Worm (Caenorhabditis elegans) whole organism, L1 larva: ENCODE results near the gene fbxl-3.

Experiments
- C04F5.9 ChIP-seq: sonication (generic microtip); optimal IDR thresholded peaks from 2 replicates; lab custom pipeline; 2016; ENCODE audit warnings: missing genetic modification characterization, missing compliant biosample characterization
- C16A3.4 ChIP-seq: fragments of 150-350 bp; optimal IDR thresholded peaks from 2 replicates; lab custom pipeline; 2014; ENCODE audit warnings: missing biosample characterization, missing genetic modification characterization
- F16B12.6 ChIP-seq: fragments of 150-350 bp; optimal IDR thresholded peaks from 2 replicates; lab custom pipeline; 2014; ENCODE audit warnings: missing biosample characterization, missing genetic modification characterization
- Y116A8C.19 ChIP-seq: sonication (generic microtip); optimal IDR thresholded peaks from 2 replicates; lab custom pipeline; 2016; ENCODE audit warnings: missing compliant biosample characterization, missing genetic modification characterization, borderline replicate concordance
- aha-1 ChIP-seq: fragments of 150-350 bp; optimal IDR thresholded peaks from 2 replicates; lab custom pipeline; 2014; ENCODE audit warnings: missing biosample characterization, missing genetic modification characterization
- alr-1 ChIP-seq: fragments of 200-800 bp; sonication (Bioruptor generic); optimal IDR thresholded peaks from 2 replicates; lab custom pipeline; 2018; ENCODE audit warnings: borderline replicate concordance, mild to moderate bottlenecking, missing genetic modification characterization, missing compliant biosample characterization
- blmp-1 ChIP-seq: fragments of 150-350 bp; optimal IDR thresholded peaks from 2 replicates; lab custom pipeline; 2014; ENCODE audit warnings: missing biosample characterization, missing genetic modification characterization
- efl-1 ChIP-seq, 4 experiments: fragments of 150-350 bp; optimal IDR thresholded peaks in 3 of 4; peaks in 1 of 4; 1 replicate in 1 of 4; 2 replicates in 3 of 4; lab custom pipeline; 2014; ENCODE audit warnings: missing biosample characterization in 2 of 4, missing genetic modification characterization in 2 of 4, missing genetic modification reagents in 2 of 4
- egl-13 ChIP-seq: sonication (generic microtip); optimal IDR thresholded peaks from 2 replicates; lab custom pipeline; 2016; ENCODE audit warnings: missing genotype, missing genetic modification reagents, missing genetic modification characterization, missing compliant biosample characterization
- egl-27 ChIP-seq, 2 experiments: fragments of 150-350 bp in 1 of 2; sonication (generic microtip); optimal IDR thresholded peaks; 3 replicates each; lab custom pipeline; 2017 to 2018; ENCODE audit warnings: missing biosample characterization in 2 of 2, missing genetic modification characterization in 2 of 2, missing genetic modification reagents in 2 of 2
- elt-3 ChIP-seq, 6 experiments: fragments of 150-350 bp in 1 of 6; sonication (generic microtip); optimal IDR thresholded peaks; 2 replicates each; lab custom pipeline; 2017 to 2018; ENCODE audit warnings: missing biosample characterization in 6 of 6, missing genetic modification characterization in 6 of 6, inconsistent platforms in 1 of 6
- ets-5 ChIP-seq: fragments of 200-800 bp; sonication (Bioruptor generic); IDR thresholded peaks from 2 replicates; pipeline ENCODE4 v1.3.6; 2022; ENCODE audit warnings: missing genetic modification characterization, missing compliant biosample characterization
- fkh-4 ChIP-seq: sonication (generic microtip); optimal IDR thresholded peaks from 2 replicates; lab custom pipeline; 2016; ENCODE audit warnings: missing compliant biosample characterization, missing genetic modification characterization, borderline replicate concordance
- fkh-8 ChIP-seq: sonication (generic microtip); optimal IDR thresholded peaks from 2 replicates; lab custom pipeline; 2016; ENCODE audit warnings: mild to moderate bottlenecking, missing genetic modification characterization, missing compliant biosample characterization
- fos-1 ChIP-seq: fragments of 150-350 bp; optimal IDR thresholded peaks from 2 replicates; lab custom pipeline; 2014; ENCODE audit warnings: missing biosample characterization, missing genetic modification characterization
- hlh-4 ChIP-seq: sonication (generic microtip); optimal IDR thresholded peaks from 2 replicates; lab custom pipeline; 2016; ENCODE audit warnings: mild to moderate bottlenecking, missing genetic modification characterization, missing compliant biosample characterization
- hpl-2 ChIP-seq: fragments of 150-350 bp; optimal IDR thresholded peaks from 2 replicates; lab custom pipeline; 2014; ENCODE audit warnings: missing biosample characterization, missing genetic modification reagents, missing genetic modification characterization
- jun-1 ChIP-seq: fragments of 150-350 bp; optimal IDR thresholded peaks from 2 replicates; lab custom pipeline; 2014; ENCODE audit warnings: missing biosample characterization, missing genetic modification reagents, missing genetic modification characterization
- lin-14 ChIP-seq: fragments of 200-800 bp; sonication (Bioruptor generic); optimal IDR thresholded peaks from 2 replicates; lab custom pipeline; 2018; ENCODE audit warnings: mild to moderate bottlenecking, missing genetic modification characterization, moderate library complexity, missing compliant biosample characterization
- lin-39 ChIP-seq: fragments of 150-350 bp; optimal IDR thresholded peaks from 2 replicates; lab custom pipeline; 2014; ENCODE audit warnings: missing biosample characterization, missing genetic modification reagents, missing genetic modification characterization
- mab-9 ChIP-seq: fragments of 200-800 bp; sonication (Bioruptor generic); IDR thresholded peaks from 2 replicates; pipeline ENCODE4 v1.3.6; 2022; ENCODE audit warnings: missing genetic modification reagents, missing genetic modification characterization, missing compliant biosample characterization
- mef-2 ChIP-seq: fragments of 150-350 bp; optimal IDR thresholded peaks from 2 replicates; lab custom pipeline; 2014; ENCODE audit warnings: missing biosample characterization, missing genetic modification characterization
- mep-1 ChIP-seq: fragments of 150-350 bp; optimal IDR thresholded peaks from 2 replicates; lab custom pipeline; 2014; ENCODE audit warnings: missing biosample characterization, missing genetic modification characterization
- nhr-12 ChIP-seq: sonication (generic microtip); optimal IDR thresholded peaks from 2 replicates; lab custom pipeline; 2017; ENCODE audit warnings: missing biosample characterization, missing genetic modification characterization
- nhr-19 ChIP-seq: fragments of 200-800 bp; sonication (Bioruptor generic); conservative IDR thresholded peaks from 2 replicates; pipeline ENCODE4 v1.3.6; 2022; ENCODE audit warnings: missing genetic modification characterization, missing compliant biosample characterization
- nhr-237 ChIP-seq: fragments of 150-350 bp; optimal IDR thresholded peaks from 2 replicates; lab custom pipeline; 2014; ENCODE audit warnings: missing biosample characterization, missing genetic modification characterization
- nhr-28 ChIP-seq: fragments of 150-350 bp; optimal IDR thresholded peaks from 2 replicates; lab custom pipeline; 2014; ENCODE audit warnings: missing biosample characterization, missing genetic modification characterization
- nhr-71 ChIP-seq: sonication (generic microtip); optimal IDR thresholded peaks from 2 replicates; lab custom pipeline; 2016; ENCODE audit warnings: mild to moderate bottlenecking, missing genetic modification characterization, moderate library complexity, missing compliant biosample characterization
- nhr-85 ChIP-seq: sonication (generic microtip); peaks from one replicate; lab custom pipeline; 2016; ENCODE audit warnings: missing genetic modification characterization, inconsistent platforms, missing compliant biosample characterization
- pax-3 ChIP-seq: fragments of 200-800 bp; sonication (Bioruptor generic); optimal IDR thresholded peaks from 2 replicates; lab custom pipeline; 2018; ENCODE audit warnings: mild to moderate bottlenecking, missing genetic modification characterization, moderate library complexity, missing compliant biosample characterization
- snu-23 ChIP-seq: sonication (generic microtip); optimal IDR thresholded peaks from 2 replicates; lab custom pipeline; 2016; ENCODE audit warnings: missing genetic modification characterization, missing compliant biosample characterization
- sptf-1 ChIP-seq: fragments of 150-350 bp; optimal IDR thresholded peaks from 2 replicates; lab custom pipeline; 2014; ENCODE audit warnings: missing biosample characterization, missing genetic modification characterization
- unc-86 ChIP-seq: sonication (generic microtip); optimal IDR thresholded peaks from 2 replicates; lab custom pipeline; 2016; ENCODE audit warnings: missing genetic modification characterization, missing compliant biosample characterization
- xbp-1 ChIP-seq: sonication (generic microtip); optimal IDR thresholded peaks from 2 replicates; lab custom pipeline; 2016; ENCODE audit warnings: missing genetic modification characterization, missing compliant biosample characterization
- zag-1 ChIP-seq: fragments of 150-350 bp; optimal IDR thresholded peaks from 2 replicates; lab custom pipeline; 2014; ENCODE audit warnings: missing biosample characterization, missing genetic modification characterization
- zip-4 ChIP-seq: fragments of 200-800 bp; sonication (Bioruptor generic); optimal IDR thresholded peaks from 2 replicates; lab custom pipeline; 2018; ENCODE audit warnings: mild to moderate bottlenecking, missing genetic modification characterization, moderate library complexity, missing compliant biosample characterization
- ztf-4 ChIP-seq: fragments of 150-350 bp; optimal IDR thresholded peaks from 2 replicates; lab custom pipeline; 2014; ENCODE audit warnings: missing biosample characterization, missing genetic modification characterization

Gene fbxl-3

ce11 chrII:5417905-5418304 is 19.2 kb upstream of the fbxl-3 start:
- TF ChIP-seq efl-1 (optimal IDR thresholded peaks at IDR 0.05; lab: Kevin White, UChicago), result no peak
- TF ChIP-seq efl-1 (GFP tag; optimal IDR thresholded peaks at IDR 0.05 in 1 of 2; lab: Kevin White, UChicago), result peak in 1 of 2 experiments; percentile 23
- TF ChIP-seq mep-1 (tag; lab: Kevin White, UChicago), result no peak
- TF ChIP-seq xbp-1, result no peak
- TF ChIP-seq, all 84 proteins: peak for 1

ce11 chrII:5416204-5416764 is 17.6 kb upstream of the fbxl-3 start, which contains the start of gene EEED8.2:
Gene EEED8.2 (plus strand): TSS chrII:5416714.
- no peak for TF ChIP-seq egl-27 (tag; optimal IDR thresholded peaks at IDR 0.05; lab: Kevin White, UChicago)
- peak; percentile 14 for TF ChIP-seq blmp-1
- no peak for TF ChIP-seq hlh-4 (tag; lab: Kevin White, UChicago)
- TF ChIP-seq elt-3 (tag; optimal IDR thresholded peaks at IDR 0.05; lab: Kevin White, UChicago), result peak in 1 of 6 experiments; percentile 2

DNA sequence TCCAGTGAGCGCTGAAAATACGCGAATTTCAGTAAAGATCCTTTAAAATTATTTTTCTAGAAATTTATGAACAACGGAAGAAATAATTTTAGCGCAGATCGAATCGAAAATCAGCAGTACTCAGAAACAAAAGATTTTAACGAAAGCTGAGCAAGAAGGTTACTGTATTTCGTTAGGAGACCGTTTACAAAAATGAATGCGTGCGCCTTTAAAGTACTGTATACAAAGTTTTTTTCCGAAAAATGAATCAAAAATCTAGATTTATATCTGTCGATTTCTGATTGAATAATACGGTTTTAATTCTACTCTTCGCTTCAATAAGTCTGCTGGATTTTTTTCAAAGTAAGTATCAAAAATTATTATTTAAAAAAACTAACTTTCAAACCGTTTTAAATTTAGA is 15.3 kb upstream of the fbxl-3 start, which contains the start of the genes EEED8.14 and EEED8.3:
EEED8.14 (minus strand) TSS at position 13 of the 400 bp plus-strand sequence.
EEED8.3 (plus strand) TSS at position 237 of the 400 bp plus-strand sequence.
- TF ChIP-seq mef-2 (tag; lab: Kevin White, UChicago) (no peak), ets-5 (no peak), fos-1 (tag; lab: Kevin White, UChicago) (no peak), fkh-4 (tag; lab: Kevin White, UChicago) (no peak), mab-9 (GFP tag; lab: Robert Waterston, UW) (no peak), jun-1 (tag; lab: Kevin White, UChicago) (no peak), lin-14 (GFP tag; lab: Kevin White, UChicago) (no peak), nhr-12 (no peak), nhr-71 (tag; lab: Kevin White, UChicago) (no peak), C16A3.4 (tag; lab: Kevin White, UChicago) (no peak), sptf-1 (no peak), egl-13 (tag; lab: Kevin White, UChicago) (no peak), snu-23 (GFP tag; lab: Kevin White, UChicago) (no peak), C04F5.9 (tag; lab: Kevin White, UChicago) (no peak), nhr-85 (no peak), nhr-237 (tag; lab: Kevin White, UChicago) (no peak), nhr-28 (tag; lab: Kevin White, UChicago) (no peak), nhr-19 (GFP tag; lab: Robert Waterston, UW) (no peak)

ce11 chrII:5412467-5412866 is 13.8 kb upstream of the fbxl-3 start, which contains the start of the genes EEED8.13 and EEED8.18:
Gene EEED8.13 (minus strand): TSS chrII:5412567.
Gene EEED8.18 (minus strand): TSS chrII:5412610.
- no peak for TF ChIP-seq blmp-1
- TF ChIP-seq pax-3 (tag; lab: Kevin White, UChicago), result no peak
- TF ChIP-seq lin-39 (tag; lab: Kevin White, UChicago), result no peak
- no peak for TF ChIP-seq zag-1 (tag; lab: Kevin White, UChicago)
- no peak for TF ChIP-seq aha-1 (tag; lab: Kevin White, UChicago)
- TF ChIP-seq hpl-2 (GFP tag; lab: Kevin White, UChicago), result no peak

- no peak for TF ChIP-seq alr-1 (tag; lab: Kevin White, UChicago)
Observed at ce11 chrII:5408924-5409323, 10.2 kb upstream of the fbxl-3 start, which contains the start of the genes EEED8.12 and EEED8.4. Gene EEED8.12 (minus strand): TSS chrII:5409024. Gene EEED8.4 (plus strand): TSS chrII:5409319.

DNA sequence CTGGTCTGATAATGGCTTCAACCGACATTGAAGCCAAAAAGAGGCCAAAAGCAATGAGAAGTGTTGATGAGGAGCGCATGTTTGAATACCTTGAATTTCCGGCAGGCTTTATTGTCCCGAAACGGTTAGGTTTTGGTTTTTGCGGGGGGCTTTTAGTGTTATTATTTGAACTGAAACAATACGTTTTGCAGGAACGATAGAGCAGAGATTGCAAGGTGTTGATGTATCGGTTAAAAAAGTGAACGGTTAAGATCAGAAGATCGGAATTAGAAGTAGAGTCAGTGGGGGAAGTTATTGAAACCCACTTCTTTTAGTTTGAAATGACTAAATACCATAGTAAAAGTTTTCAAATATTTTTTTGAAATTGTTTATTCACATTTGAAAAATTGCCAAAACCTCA is 8.8 kb upstream of the fbxl-3 start, which contains the start of gene clec-141:
clec-141 (minus strand) TSS at position 101 of the 400 bp plus-strand sequence.
- TF ChIP-seq Y116A8C.19 (no peak), fkh-8 (tag; lab: Kevin White, UChicago) (no peak), F16B12.6 (tag; lab: Kevin White, UChicago) (no peak), zip-4 (GFP tag; lab: Kevin White, UChicago) (no peak), unc-86 (tag; lab: Kevin White, UChicago) (no peak), mef-2 (tag; lab: Kevin White, UChicago) (no peak), alr-1 (tag; lab: Kevin White, UChicago) (no peak), nhr-71 (tag; lab: Kevin White, UChicago) (no peak), ztf-4 (tag; lab: Kevin White, UChicago) (no peak), hlh-4 (tag; lab: Kevin White, UChicago) (no peak)
